Worm (Caenorhabditis elegans) whole organism, L4 larva: ENCODE measurements around the gene W02A2.9.

Source experiments
- Y75B8A.6 ChIP-seq: fragments of 200-800 bp; sonication (Bioruptor generic); IDR thresholded peaks from 2 replicates; pipeline ENCODE4 v1.3.6; 2022; ENCODE audit warnings: missing genetic modification reagents, missing genetic modification characterization, missing compliant biosample characterization
- aha-1 ChIP-seq: fragments of 150-350 bp; peaks from one replicate; lab custom pipeline; 2014; ENCODE audit warnings: missing biosample characterization, missing genetic modification characterization
- attf-4 ChIP-seq: sonication (generic microtip); optimal IDR thresholded peaks from 3 replicates; lab custom pipeline; 2017; ENCODE audit warnings: missing biosample characterization, missing genetic modification characterization
- ceh-44 ChIP-seq: fragments of 200-800 bp; sonication (Bioruptor generic); IDR thresholded peaks from 2 replicates; pipeline ENCODE4 v1.3.6; 2022; ENCODE audit warnings: missing genetic modification reagents, missing genetic modification characterization, missing compliant biosample characterization
- ceh-62 ChIP-seq: sonication (generic microtip); optimal IDR thresholded peaks from 2 replicates; lab custom pipeline; 2017; ENCODE audit warnings: missing biosample characterization, missing genetic modification characterization
- ceh-82 ChIP-seq: sonication (generic microtip); optimal IDR thresholded peaks from 2 replicates; lab custom pipeline; 2017; ENCODE audit warnings: missing biosample characterization, missing genetic modification characterization
- ces-1 ChIP-seq: fragments of 150-350 bp; sonication (generic microtip); optimal IDR thresholded peaks from 4 replicates; lab custom pipeline; 2014; ENCODE audit warnings: missing biosample characterization, missing genetic modification reagents, missing genetic modification characterization
- daf-16 ChIP-seq, 3 experiments: sonication (generic microtip); optimal IDR thresholded peaks; 2 replicates each; lab custom pipeline; 2016 to 2017; ENCODE audit warnings: missing genetic modification characterization in 3 of 3, missing genetic modification reagents in 3 of 3, mild to moderate bottlenecking in 2 of 3, missing compliant biosample characterization in 2 of 3, missing biosample characterization in 1 of 3, moderate library complexity in 1 of 3
- dmd-6 ChIP-seq: fragments of 200-800 bp; sonication (Bioruptor generic); IDR thresholded peaks from 2 replicates; pipeline ENCODE4 v1.3.6; 2022; ENCODE audit warnings: missing genetic modification reagents, missing genetic modification characterization, missing compliant biosample characterization
- dmd-8 ChIP-seq: fragments of 200-800 bp; sonication (Bioruptor generic); IDR thresholded peaks from 2 replicates; pipeline ENCODE4 v1.3.6; 2022; ENCODE audit warnings: missing genetic modification characterization, missing compliant biosample characterization
- dmd-9 ChIP-seq: fragments of 200-800 bp; sonication (Bioruptor generic); IDR thresholded peaks from 2 replicates; pipeline ENCODE4 v1.3.6; 2022; ENCODE audit warnings: missing genetic modification reagents, missing genetic modification characterization, missing compliant biosample characterization
- dpl-1 ChIP-seq: fragments of 150-350 bp; optimal IDR thresholded peaks from 2 replicates; lab custom pipeline; 2014; ENCODE audit warnings: missing biosample characterization, missing genetic modification reagents, missing genetic modification characterization
- duxl-1 ChIP-seq: sonication (generic microtip); optimal IDR thresholded peaks from 2 replicates; lab custom pipeline; 2016; ENCODE audit warnings: mild to moderate bottlenecking, missing genetic modification characterization, moderate library complexity, missing compliant biosample characterization; ENCODE audit not compliant: poor library complexity
- egl-27 ChIP-seq: sonication (generic microtip); optimal IDR thresholded peaks from 3 replicates; lab custom pipeline; 2017; ENCODE audit warnings: missing biosample characterization, missing genetic modification reagents, missing genetic modification characterization
- fos-1 ChIP-seq: fragments of 150-350 bp; optimal IDR thresholded peaks from 2 replicates; lab custom pipeline; 2014; ENCODE audit warnings: missing biosample characterization, missing genetic modification characterization
- hif-1 ChIP-seq, 2 experiments: sonication (generic microtip); optimal IDR thresholded peaks; 2 replicates each; lab custom pipeline; 2016 to 2017; ENCODE audit warnings: missing compliant biosample characterization in 2 of 2, missing genetic modification characterization in 2 of 2, missing genetic modification reagents in 2 of 2, missing genotype in 2 of 2, mild to moderate bottlenecking in 1 of 2
- hmg-1.1 ChIP-seq: fragments of 200-800 bp; sonication (Bioruptor generic); IDR thresholded peaks from 2 replicates; pipeline ENCODE4 v1.3.6; 2022; ENCODE audit warnings: missing genetic modification reagents, missing genetic modification characterization, missing compliant biosample characterization
- lin-15B ChIP-seq: fragments of 150-350 bp; sonication (generic microtip); optimal IDR thresholded peaks from 3 replicates; lab custom pipeline; 2014; ENCODE audit warnings: missing biosample characterization, missing genetic modification characterization
- lin-38 ChIP-seq: fragments of 200-800 bp; sonication (Bioruptor generic); IDR thresholded peaks from 2 replicates; pipeline ENCODE4 v1.3.6; 2022; ENCODE audit warnings: missing genetic modification reagents, missing genetic modification characterization, missing compliant biosample characterization
- mdl-1 ChIP-seq, 2 experiments: fragments of 150-350 bp in 1 of 2; sonication (generic microtip) in 1 of 2; optimal IDR thresholded peaks; 2 replicates each; lab custom pipeline; 2014 to 2017; ENCODE audit warnings: missing biosample characterization in 2 of 2, missing genetic modification characterization in 2 of 2
- mdt-29 ChIP-seq: fragments of 200-800 bp; sonication (Bioruptor generic); IDR thresholded peaks from 2 replicates; pipeline ENCODE4 v1.3.6; 2022; ENCODE audit warnings: missing genetic modification reagents, missing genetic modification characterization, missing compliant biosample characterization
- mep-1 ChIP-seq: fragments of 150-350 bp; sonication (generic microtip); optimal IDR thresholded peaks from 3 replicates; lab custom pipeline; 2014; ENCODE audit warnings: missing biosample characterization, missing genetic modification characterization
- mes-2 ChIP-seq: sonication (generic microtip); optimal IDR thresholded peaks from 2 replicates; lab custom pipeline; 2016; ENCODE audit warnings: missing genotype, mild to moderate bottlenecking, missing genetic modification characterization, missing compliant biosample characterization; ENCODE audit not compliant: poor library complexity, severe bottlenecking
- nhr-11 ChIP-seq: fragments of 150-350 bp; optimal IDR thresholded peaks from 2 replicates; lab custom pipeline; 2014; ENCODE audit warnings: missing biosample characterization, missing genetic modification characterization
- nhr-41 ChIP-seq: fragments of 200-800 bp; sonication (Bioruptor generic); IDR thresholded peaks from 2 replicates; pipeline ENCODE4 v1.3.6; 2022; ENCODE audit warnings: missing genetic modification reagents, missing genetic modification characterization, missing compliant biosample characterization
- nhr-42 ChIP-seq: fragments of 200-800 bp; sonication (Bioruptor generic); IDR thresholded peaks from 2 replicates; pipeline ENCODE4 v1.3.6; 2022; ENCODE audit warnings: missing genetic modification characterization, missing compliant biosample characterization
- nhr-48 ChIP-seq: sonication (generic microtip); optimal IDR thresholded peaks from 2 replicates; lab custom pipeline; 2016; ENCODE audit warnings: mild to moderate bottlenecking, missing genetic modification characterization, missing compliant biosample characterization
- nhr-6 ChIP-seq: fragments of 150-350 bp; optimal IDR thresholded peaks from 2 replicates; lab custom pipeline; 2014; ENCODE audit warnings: missing biosample characterization, missing genetic modification characterization
- php-3 ChIP-seq: fragments of 200-800 bp; sonication (Bioruptor generic); IDR thresholded peaks from 2 replicates; pipeline ENCODE4 v1.3.6; 2022; ENCODE audit warnings: missing genetic modification reagents, missing genetic modification characterization, missing compliant biosample characterization
- snpc-4 ChIP-seq: fragments of 150-350 bp; optimal IDR thresholded peaks from 2 replicates; lab custom pipeline; 2014; ENCODE audit warnings: missing biosample characterization, missing genetic modification characterization
- unc-130 ChIP-seq: sonication (generic microtip); optimal IDR thresholded peaks from 2 replicates; lab custom pipeline; 2016; ENCODE audit warnings: missing genetic modification reagents, missing genetic modification characterization, missing compliant biosample characterization
- zag-1 ChIP-seq: fragments of 150-350 bp; optimal IDR thresholded peaks from 2 replicates; lab custom pipeline; 2014; ENCODE audit warnings: missing biosample characterization, missing genetic modification characterization
- ztf-11 ChIP-seq: fragments of 150-350 bp; optimal IDR thresholded peaks from 2 replicates; lab custom pipeline; 2014; ENCODE audit warnings: missing biosample characterization, missing genetic modification characterization

Gene W02A2.9

ce11 chrIV:13377716-13378115, 30.3 kb downstream of the W02A2.9 start, which contains the start of gene mau-8:
TSS of gene mau-8 (plus strand) at chrIV:13378016.
- TF ChIP-seq attf-4 (tag; lab: Kevin White, UChicago) (no peak), daf-16 (GFP tag; optimal IDR thresholded peaks at IDR 0.05; lab: Kevin White, UChicago) (no peak), daf-16 (tag; optimal IDR thresholded peaks at IDR 0.05; lab: Kevin White, UChicago) (no peak), nhr-42 (GFP tag; lab: Robert Waterston, UW) (no peak), nhr-48 (tag; lab: Kevin White, UChicago) (no peak), mes-2 (tag; lab: Kevin White, UChicago) (no peak), dmd-6 (GFP tag; lab: Robert Waterston, UW) (no peak), fos-1 (tag; lab: Kevin White, UChicago) (no peak), nhr-41 (GFP tag; lab: Robert Waterston, UW) (no peak), ceh-62 (tag; lab: Kevin White, UChicago) (no peak), dmd-9 (GFP tag; lab: Robert Waterston, UW) (no peak)

- TF ChIP-seq hmg-1.1 (no peak), nhr-6 (tag; lab: Kevin White, UChicago) (no peak), dpl-1 (GFP tag; lab: Kevin White, UChicago) (no peak), php-3 (no peak), duxl-1 (tag; lab: Kevin White, UChicago) (no peak), nhr-11 (tag; lab: Kevin White, UChicago) (no peak), Y75B8A.6 (GFP tag; lab: Robert Waterston, UW) (no peak), dmd-6 (GFP tag; lab: Robert Waterston, UW) (no peak), ces-1 (no peak)
Observed at ce11 chrIV:13380506-13380905, 33.0 kb downstream of the W02A2.9 start.

ce11 chrIV:13381823-13382222, 34.4 kb downstream of the W02A2.9 start, which contains the start of gene emc-3:
TSS of gene emc-3 (minus strand) at chrIV:13381923.
- no peak for TF ChIP-seq ztf-11 (tag; lab: Kevin White, UChicago)
- TF ChIP-seq snpc-4 (tag; lab: Kevin White, UChicago): no peak
- TF ChIP-seq dmd-6 (GFP tag; lab: Robert Waterston, UW): no peak
- TF ChIP-seq mdt-29 (GFP tag; lab: Robert Waterston, UW): no peak
- no peak for TF ChIP-seq ceh-62 (tag; lab: Kevin White, UChicago)
- no peak for TF ChIP-seq nhr-42 (GFP tag; lab: Robert Waterston, UW)
- TF ChIP-seq lin-15B (tag; lab: Kevin White, UChicago): no peak
- no peak for TF ChIP-seq ces-1
- no peak for TF ChIP-seq egl-27 (tag; lab: Kevin White, UChicago)
- no peak for TF ChIP-seq ceh-82 (tag; lab: Kevin White, UChicago)
- no peak for TF ChIP-seq zag-1 (tag; lab: Kevin White, UChicago)
- no peak for TF ChIP-seq ceh-44
- TF ChIP-seq mdl-1 (tag; optimal IDR thresholded peaks at IDR 0.05; lab: Kevin White, UChicago): no peak
- TF ChIP-seq hmg-1.1: no peak
- no peak for TF ChIP-seq hif-1 (tag; optimal IDR thresholded peaks at IDR 0.05; lab: Kevin White, UChicago)
- TF ChIP-seq unc-130 (GFP tag; lab: Kevin White, UChicago): no peak
- TF ChIP-seq aha-1 (tag; lab: Kevin White, UChicago): no peak
- TF ChIP-seq php-3: no peak
- no peak for TF ChIP-seq nhr-11 (tag; lab: Kevin White, UChicago)

- TF ChIP-seq mep-1 (peak; percentile 10), aha-1 (tag; lab: Kevin White, UChicago) (peak; percentile 60), lin-38 (GFP tag; lab: Robert Waterston, UW) (peak; percentile 32; the same call in 1 of the 2 replicates), dmd-8 (GFP tag; lab: Robert Waterston, UW) (no peak), hmg-1.1 (0 out of 2 replicates have a peak, but pooled peaks have one; percentile 40), hif-1 (tag; optimal IDR thresholded peaks at IDR 0.05; lab: Kevin White, UChicago) (peak in 1 of 2 experiments; percentile 19), nhr-42 (GFP tag; lab: Robert Waterston, UW) (no peak)
Observed at ce11 chrIV:13383763-13384436, 36.4 kb downstream of the W02A2.9 start, which contains the start of gene rab-19. TSS of gene rab-19 (minus strand) at chrIV:13384386.
